Worm (Caenorhabditis elegans) whole organism, L2 larva: Measurements from ENCODE around the gene mes-2.

ENCODE experiments used
- C34F6.9 ChIP-seq: fragments of 150-350 bp; optimal IDR thresholded peaks from 2 replicates; lab custom pipeline; 2014; ENCODE audit warnings: missing biosample characterization, missing genetic modification characterization
- F13H6.1 ChIP-seq: sonication (generic microtip); optimal IDR thresholded peaks from 2 replicates; lab custom pipeline; 2016; ENCODE audit warnings: missing genetic modification characterization, missing compliant biosample characterization
- R02D3.7 ChIP-seq: fragments of 150-350 bp; optimal IDR thresholded peaks from 2 replicates; lab custom pipeline; 2014; ENCODE audit warnings: missing biosample characterization, missing genetic modification characterization
- Y55F3AM.14 ChIP-seq: fragments of 200-800 bp; sonication (Bioruptor generic); optimal IDR thresholded peaks from 2 replicates; lab custom pipeline; 2018; ENCODE audit warnings: mild to moderate bottlenecking, missing genetic modification characterization, missing compliant biosample characterization
- ZK546.5 ChIP-seq: sonication (generic microtip); optimal IDR thresholded peaks from 2 replicates; lab custom pipeline; 2017; ENCODE audit warnings: missing biosample characterization, missing genetic modification characterization
- alr-1 ChIP-seq: fragments of 150-350 bp; optimal IDR thresholded peaks from 2 replicates; lab custom pipeline; 2014; ENCODE audit warnings: missing biosample characterization, missing genetic modification characterization
- ama-1 ChIP-seq: fragments of 150-350 bp; optimal IDR thresholded peaks from 2 replicates; lab custom pipeline; 2018; ENCODE audit warnings: inconsistent platforms
- blmp-1 ChIP-seq: sonication (generic microtip); optimal IDR thresholded peaks from 2 replicates; lab custom pipeline; 2017; ENCODE audit warnings: missing genetic modification characterization, mild to moderate bottlenecking, missing compliant biosample characterization, antibody characterized with exemption, moderate library complexity; ENCODE audit not compliant: insufficient read depth
- ceh-16 ChIP-seq: fragments of 150-350 bp; optimal IDR thresholded peaks from 2 replicates; lab custom pipeline; 2014; ENCODE audit warnings: missing biosample characterization, missing genetic modification characterization
- ceh-82 ChIP-seq: fragments of 150-350 bp; optimal IDR thresholded peaks from 2 replicates; lab custom pipeline; 2014; ENCODE audit warnings: missing biosample characterization, missing genetic modification characterization
- crh-2 ChIP-seq: sonication (generic microtip); optimal IDR thresholded peaks from 2 replicates; lab custom pipeline; 2017; ENCODE audit warnings: missing biosample characterization, missing genetic modification characterization
- dmd-4 ChIP-seq: sonication (generic microtip); optimal IDR thresholded peaks from 2 replicates; lab custom pipeline; 2017; ENCODE audit warnings: missing biosample characterization, missing genetic modification characterization
- egl-27 ChIP-seq: sonication (generic microtip); optimal IDR thresholded peaks from 3 replicates; lab custom pipeline; 2017; ENCODE audit warnings: missing biosample characterization, missing genetic modification reagents, missing genetic modification characterization
- elt-3 ChIP-seq: sonication (generic microtip); optimal IDR thresholded peaks from 2 replicates; lab custom pipeline; 2017; ENCODE audit warnings: missing biosample characterization, missing genetic modification characterization
- fos-1 ChIP-seq: fragments of 150-350 bp; optimal IDR thresholded peaks from 2 replicates; lab custom pipeline; 2014; ENCODE audit warnings: missing biosample characterization, missing genetic modification characterization
- gmeb-1 ChIP-seq: fragments of 150-350 bp; optimal IDR thresholded peaks from 2 replicates; lab custom pipeline; 2014; ENCODE audit warnings: missing biosample characterization, missing genetic modification characterization
- lin-11 ChIP-seq: fragments of 150-350 bp; sonication (generic microtip); optimal IDR thresholded peaks from 2 replicates; lab custom pipeline; 2014; ENCODE audit warnings: missing biosample characterization, missing genetic modification characterization, inconsistent platforms, mixed read lengths
- lin-13 ChIP-seq: fragments of 150-350 bp; optimal IDR thresholded peaks from 2 replicates; lab custom pipeline; 2014; ENCODE audit warnings: missing biosample characterization, missing genetic modification reagents, missing genetic modification characterization
- lsy-2 ChIP-seq, 2 experiments: fragments of 150-350 bp in 1 of 2; sonication (generic microtip) in 1 of 2; optimal IDR thresholded peaks; 2 replicates each; lab custom pipeline; 2014 to 2017; ENCODE audit warnings: missing biosample characterization in 2 of 2, missing genetic modification characterization in 2 of 2
- mab-5 ChIP-seq: fragments of 150-350 bp; optimal IDR thresholded peaks from 2 replicates; lab custom pipeline; 2014; ENCODE audit warnings: missing biosample characterization, missing genetic modification characterization
- mbf-1 ChIP-seq: sonication (generic microtip); optimal IDR thresholded peaks from 2 replicates; lab custom pipeline; 2017; ENCODE audit warnings: missing biosample characterization, missing genetic modification characterization
- mdl-1 ChIP-seq, 2 experiments: fragments of 150-350 bp in 1 of 2; sonication (generic microtip) in 1 of 2; optimal IDR thresholded peaks; 2 replicates each; lab custom pipeline; 2017; ENCODE audit warnings: missing biosample characterization in 2 of 2, missing genetic modification characterization in 2 of 2
- nhr-10 ChIP-seq: sonication (generic microtip); optimal IDR thresholded peaks from 2 replicates; lab custom pipeline; 2017; ENCODE audit warnings: missing biosample characterization, missing genetic modification characterization
- nhr-12 ChIP-seq: fragments of 150-350 bp; optimal IDR thresholded peaks from 2 replicates; lab custom pipeline; 2014; ENCODE audit warnings: missing biosample characterization, missing genetic modification characterization
- nhr-129 ChIP-seq: fragments of 150-350 bp; optimal IDR thresholded peaks from 2 replicates; lab custom pipeline; 2014; ENCODE audit warnings: missing biosample characterization, missing genetic modification characterization
- nhr-23 ChIP-seq: fragments of 150-350 bp; optimal IDR thresholded peaks from 2 replicates; lab custom pipeline; 2014; ENCODE audit warnings: missing biosample characterization, missing genetic modification reagents, missing genetic modification characterization
- nhr-25 ChIP-seq: fragments of 150-350 bp; sonication (generic microtip); optimal IDR thresholded peaks from 3 replicates; lab custom pipeline; 2014; ENCODE audit warnings: missing biosample characterization, missing genetic modification characterization
- nhr-6 ChIP-seq: fragments of 150-350 bp; optimal IDR thresholded peaks from 2 replicates; lab custom pipeline; 2014; ENCODE audit warnings: missing biosample characterization, missing genetic modification characterization
- sem-4 ChIP-seq: fragments of 150-350 bp; optimal IDR thresholded peaks from 2 replicates; lab custom pipeline; 2014; ENCODE audit warnings: missing biosample characterization, missing genetic modification reagents, missing genetic modification characterization
- sma-3 ChIP-seq: sonication (generic microtip); optimal IDR thresholded peaks from 2 replicates; lab custom pipeline; 2016; ENCODE audit warnings: missing genetic modification reagents, missing genetic modification characterization, missing compliant biosample characterization
- sma-9 ChIP-seq, 2 experiments: fragments of 150-350 bp in 1 of 2; sonication (generic microtip) in 1 of 2; optimal IDR thresholded peaks; 2 replicates each; lab custom pipeline; 2014 to 2016; ENCODE audit warnings: missing genetic modification characterization in 2 of 2, mild to moderate bottlenecking in 1 of 2, missing biosample characterization in 1 of 2, missing compliant biosample characterization in 1 of 2, missing genetic modification reagents in 1 of 2, moderate library complexity in 1 of 2
- snpc-4 ChIP-seq: fragments of 150-350 bp; optimal IDR thresholded peaks from 2 replicates; lab custom pipeline; 2014; ENCODE audit warnings: missing biosample characterization, missing genetic modification characterization
- unc-55 ChIP-seq: fragments of 150-350 bp; sonication (generic microtip); optimal IDR thresholded peaks from 3 replicates; lab custom pipeline; 2014; ENCODE audit warnings: missing biosample characterization, missing genetic modification reagents, missing genetic modification characterization
- unc-62 ChIP-seq: fragments of 150-350 bp; optimal IDR thresholded peaks from 2 replicates; lab custom pipeline; 2014; ENCODE audit warnings: missing biosample characterization, missing genetic modification reagents, missing genetic modification characterization
- zag-1 ChIP-seq: fragments of 150-350 bp; optimal IDR thresholded peaks from 2 replicates; lab custom pipeline; 2014; ENCODE audit warnings: missing biosample characterization, missing genetic modification characterization
- ztf-1 ChIP-seq: fragments of 200-800 bp; sonication (Bioruptor generic); conservative IDR thresholded peaks from 2 replicates; pipeline ENCODE4 v1.3.6; 2022; ENCODE audit warnings: missing genetic modification characterization, missing compliant biosample characterization
- ztf-11 ChIP-seq: sonication (generic microtip); optimal IDR thresholded peaks from 2 replicates; lab custom pipeline; 2017; ENCODE audit warnings: missing biosample characterization, missing genetic modification characterization
- ztf-4 ChIP-seq: fragments of 150-350 bp; optimal IDR thresholded peaks from 2 replicates; lab custom pipeline; 2014; ENCODE audit warnings: missing biosample characterization, missing genetic modification characterization

The mes-2 gene

DNA sequence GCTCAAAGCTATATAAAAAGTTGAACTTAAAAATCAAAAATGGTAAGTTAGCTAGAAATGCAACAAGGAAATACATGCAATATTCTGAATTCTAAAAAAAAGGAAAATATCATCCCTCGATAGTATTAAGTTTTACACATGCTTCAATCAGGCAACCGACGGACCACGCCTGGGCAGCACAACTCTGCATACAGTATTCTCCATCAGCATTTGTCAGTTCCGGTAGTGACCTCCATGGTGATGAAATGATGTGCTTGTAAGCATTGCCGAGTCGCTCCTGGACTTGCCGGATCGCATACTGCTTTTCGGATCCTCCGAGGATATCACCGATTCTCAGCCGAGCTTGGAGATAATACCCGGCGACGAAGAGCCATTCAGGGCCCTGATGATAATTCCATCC lies 33.0 kb upstream of the mes-2 start:
- TF ChIP-seq zag-1 (no peak), lsy-2 (tag; optimal IDR thresholded peaks at IDR 0.05; lab: Kevin White, UChicago) (peak in 1 of 2 experiments; percentile 15)

- TF ChIP-seq nhr-10 (tag; lab: Kevin White, UChicago) (no peak), nhr-12 (tag; lab: Kevin White, UChicago) (no peak), blmp-1 (tag; lab: Kevin White, UChicago) (no peak), ztf-11 (tag; lab: Kevin White, UChicago) (no peak), unc-62 (GFP tag; lab: Kevin White, UChicago) (no peak), snpc-4 (tag; lab: Kevin White, UChicago) (no peak), lin-11 (no peak), nhr-6 (tag; lab: Kevin White, UChicago) (no peak), ZK546.5 (tag; lab: Kevin White, UChicago) (no peak), ztf-1 (GFP tag; lab: Robert Waterston, UW) (no peak), ztf-4 (tag; lab: Kevin White, UChicago) (no peak), dmd-4 (tag; lab: Kevin White, UChicago) (no peak), ceh-16 (tag; lab: Kevin White, UChicago) (no peak), sma-3 (no peak), elt-3 (tag; lab: Kevin White, UChicago) (no peak)
- TF ChIP-seq, all 48 proteins: peak for 0
Measured at ce11 chrII:14351352-14351751, 32.4 kb upstream of the mes-2 start.

DNA sequence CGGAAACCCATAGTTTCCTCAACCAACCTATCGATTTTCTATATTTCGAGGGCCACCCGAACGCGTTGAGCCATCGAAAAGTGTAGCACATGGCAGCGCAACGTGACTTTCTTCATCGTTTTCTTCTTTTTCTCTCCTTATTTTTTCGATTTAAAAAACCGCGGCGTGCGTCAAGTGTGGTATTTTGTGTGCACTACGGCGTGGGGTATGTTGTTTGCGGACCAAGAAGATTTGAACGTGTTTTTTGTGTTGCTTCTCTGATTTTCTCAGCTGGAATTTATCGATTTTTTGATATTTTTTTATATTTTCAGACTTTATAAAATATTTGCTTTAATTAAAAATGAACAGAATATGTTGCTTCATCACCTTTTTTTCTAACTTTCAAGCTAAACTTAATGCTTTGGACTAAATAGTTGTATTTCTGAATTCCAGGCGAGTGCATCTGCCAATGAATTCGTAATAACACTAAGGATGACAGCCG lies 25.8 kb upstream of the mes-2 start, which contains the start of the genes agl-1 and pfs-2:
TSS of gene agl-1 (minus strand) at position 178 of the 481 bp plus-strand sequence.
TSS of gene pfs-2 (plus strand) at position 431 of the 481 bp plus-strand sequence.
- TF ChIP-seq blmp-1 (tag; lab: Kevin White, UChicago) = peak; percentile 2
- TF ChIP-seq nhr-23 (tag; lab: Kevin White, UChicago) = no peak
- peak; percentile 42 for TF ChIP-seq nhr-25 (tag; lab: Kevin White, UChicago)
- no peak for TF ChIP-seq mbf-1 (tag; lab: Kevin White, UChicago)
- TF ChIP-seq lin-11 = peak; percentile 7
- peak; percentile 10 for TF ChIP-seq egl-27 (tag; lab: Kevin White, UChicago)
- peak; percentile 25 for TF ChIP-seq ama-1 (lab: Kevin White, UChicago)
- peak; percentile 64 for TF ChIP-seq F13H6.1 (tag; lab: Kevin White, UChicago)
- no peak for TF ChIP-seq nhr-10 (tag; lab: Kevin White, UChicago)
- TF ChIP-seq ceh-82 (tag; lab: Kevin White, UChicago) = no peak
- TF ChIP-seq crh-2 (tag; lab: Kevin White, UChicago) = peak; percentile 82
- TF ChIP-seq gmeb-1 (tag; lab: Kevin White, UChicago) = peak; percentile 90
- peak; percentile 40 for TF ChIP-seq sma-3
- peak; percentile 63 for TF ChIP-seq sma-9 (GFP tag; optimal IDR thresholded peaks at IDR 0.05; lab: Kevin White, UChicago)
- TF ChIP-seq sma-9 (tag; optimal IDR thresholded peaks at IDR 0.05; lab: Kevin White, UChicago) = no peak
- TF ChIP-seq unc-55 (GFP tag; lab: Kevin White, UChicago) = peak; percentile 84
- peak; percentile 81 for TF ChIP-seq nhr-129 (tag; lab: Kevin White, UChicago)
- TF ChIP-seq ztf-11 (tag; lab: Kevin White, UChicago) = no peak
- no peak for TF ChIP-seq alr-1 (tag; lab: Kevin White, UChicago)
- no peak for TF ChIP-seq R02D3.7 (tag; lab: Kevin White, UChicago)
- TF ChIP-seq sem-4 (tag; lab: Kevin White, UChicago) = peak; percentile 22
- TF ChIP-seq fos-1 (tag; lab: Kevin White, UChicago) = peak; percentile 31
- TF ChIP-seq zag-1 = peak; percentile 39
- no peak for TF ChIP-seq nhr-6 (tag; lab: Kevin White, UChicago)
- peak; percentile 77 for TF ChIP-seq lin-13 (GFP tag; lab: Kevin White, UChicago)
- TF ChIP-seq ZK546.5 (tag; lab: Kevin White, UChicago) = peak; percentile 43
- TF ChIP-seq lsy-2 (tag; optimal IDR thresholded peaks at IDR 0.05; lab: Kevin White, UChicago) = peak; percentile 82 to 93
- TF ChIP-seq snpc-4 (tag; lab: Kevin White, UChicago) = peak; percentile 48
- peak; percentile 51 for TF ChIP-seq Y55F3AM.14 (GFP tag; lab: Kevin White, UChicago)
- peak; percentile 53 for TF ChIP-seq mab-5 (tag; lab: Kevin White, UChicago)
- TF ChIP-seq mdl-1 (tag; optimal IDR thresholded peaks at IDR 0.05; lab: Kevin White, UChicago) = peak; percentile 51 to 75
- TF ChIP-seq C34F6.9 = peak; percentile 91
- TF ChIP-seq, all 48 proteins: peak for 23
